Worm (Caenorhabditis elegans): ENCODE data around the gene daf-28.

- TF ChIP-seq ref-1 (GFP tag; conservative IDR thresholded peaks at IDR 0.05) = no peak
- no peak for TF ChIP-seq flt-1 (GFP tag; IDR thresholded peaks at IDR 0.05)
Measured at ce11 chrV:19848014-19848413, 33.1 kb downstream of the daf-28 start, which contains the start of gene Y116F11B.7.

All from whole organism, midembryonic.